Worm (Caenorhabditis elegans): Measurements from ENCODE around the gene tsp-9.

- no peak for TF ChIP-seq him-1 (tag; optimal IDR thresholded peaks at IDR 0.05)
- no peak for TF ChIP-seq dao-5 (tag; optimal IDR thresholded peaks at IDR 0.05)
These were observed 13.7 kb upstream of the tsp-9 start for ce11 chrX:1232074-1232473.
